Worm (Caenorhabditis elegans) whole organism, L4 larva: ENCODE results near the gene oac-2.

Experiments used
- F49E8.2 ChIP-seq: sonication (generic microtip); optimal IDR thresholded peaks from 2 replicates; lab custom pipeline; 2016; ENCODE audit warnings: missing compliant biosample characterization, mild to moderate bottlenecking, missing genetic modification characterization, borderline replicate concordance
- ama-1 ChIP-seq: fragments of 150-350 bp; optimal IDR thresholded peaks from 2 replicates; lab custom pipeline; 2014; ENCODE audit warnings: inconsistent platforms, mixed read lengths
- attf-4 ChIP-seq: sonication (generic microtip); optimal IDR thresholded peaks from 3 replicates; lab custom pipeline; 2017; ENCODE audit warnings: missing biosample characterization, missing genetic modification characterization
- ces-1 ChIP-seq: fragments of 150-350 bp; sonication (generic microtip); optimal IDR thresholded peaks from 4 replicates; lab custom pipeline; 2014; ENCODE audit warnings: missing biosample characterization, missing genetic modification reagents, missing genetic modification characterization
- dmd-6 ChIP-seq: fragments of 200-800 bp; sonication (Bioruptor generic); IDR thresholded peaks from 2 replicates; pipeline ENCODE4 v1.3.6; 2022; ENCODE audit warnings: missing genetic modification reagents, missing genetic modification characterization, missing compliant biosample characterization
- fos-1 ChIP-seq: fragments of 150-350 bp; optimal IDR thresholded peaks from 2 replicates; lab custom pipeline; 2014; ENCODE audit warnings: missing biosample characterization, missing genetic modification characterization
- mdl-1 ChIP-seq, 2 experiments: fragments of 150-350 bp in 1 of 2; sonication (generic microtip) in 1 of 2; optimal IDR thresholded peaks; 2 replicates each; lab custom pipeline; 2014 to 2017; ENCODE audit warnings: missing biosample characterization in 2 of 2, missing genetic modification characterization in 2 of 2
- mxl-2 ChIP-seq: fragments of 200-800 bp; sonication (Bioruptor generic); conservative IDR thresholded peaks from 2 replicates; pipeline ENCODE4 v1.3.6; 2022; ENCODE audit warnings: missing genetic modification reagents, missing genetic modification characterization, missing compliant biosample characterization
- nhr-28 ChIP-seq: fragments of 150-350 bp; optimal IDR thresholded peaks from 2 replicates; lab custom pipeline; 2014; ENCODE audit warnings: missing biosample characterization, missing genetic modification characterization
- nhr-76 ChIP-seq: fragments of 150-350 bp; optimal IDR thresholded peaks from 2 replicates; lab custom pipeline; 2014; ENCODE audit warnings: missing biosample characterization, missing genetic modification characterization
- pha-4 ChIP-seq, 2 experiments: fragments of 150-350 bp in 1 of 2; fragments of 200-800 bp in 1 of 2; sonication (Bioruptor generic) in 1 of 2; IDR thresholded peaks in 1 of 2; optimal IDR thresholded peaks in 1 of 2; 2 replicates each; pipeline versions ENCODE4 v1.3.6 to Lab custom; 2014 to 2022; ENCODE audit warnings: missing genetic modification characterization in 2 of 2, missing genetic modification reagents in 2 of 2, missing biosample characterization in 1 of 2, missing compliant biosample characterization in 1 of 2
- saeg-2 ChIP-seq: fragments of 200-800 bp; sonication (Bioruptor generic); IDR thresholded peaks from 2 replicates; pipeline ENCODE4 v1.3.6; 2022; ENCODE audit warnings: missing genetic modification reagents, missing genetic modification characterization, missing compliant biosample characterization
- spr-3 ChIP-seq: fragments of 200-800 bp; sonication (Bioruptor generic); optimal IDR thresholded peaks from 2 replicates; lab custom pipeline; 2018; ENCODE audit warnings: mild to moderate bottlenecking, missing genetic modification characterization, missing compliant biosample characterization
- unc-130 ChIP-seq: sonication (generic microtip); optimal IDR thresholded peaks from 2 replicates; lab custom pipeline; 2016; ENCODE audit warnings: missing genetic modification reagents, missing genetic modification characterization, missing compliant biosample characterization

ce11 chrV:3482550-3483002 is 7.7 kb upstream of the oac-2 start, which contains the start of gene lys-7:
- TF ChIP-seq F49E8.2 (tag; lab: Kevin White, UChicago): no peak
- no peak for TF ChIP-seq ces-1 (GFP tag; lab: Kevin White, UChicago)
- TF ChIP-seq attf-4 (tag; lab: Kevin White, UChicago): no peak
- TF ChIP-seq fos-1 (tag; lab: Kevin White, UChicago): no peak
- no peak for TF ChIP-seq unc-130 (GFP tag; lab: Kevin White, UChicago)
- TF ChIP-seq nhr-28 (tag; lab: Kevin White, UChicago): no peak
- TF ChIP-seq saeg-2 (GFP tag; lab: Robert Waterston, UW): no peak
- TF ChIP-seq dmd-6 (GFP tag; lab: Robert Waterston, UW): no peak
- no peak for TF ChIP-seq mxl-2 (GFP tag; lab: Robert Waterston, UW)
- TF ChIP-seq nhr-76: no peak
- TF ChIP-seq pha-4 (GFP tag; IDR thresholded peaks at IDR 0.05; lab: Robert Waterston, UW): no peak
- no peak for TF ChIP-seq pha-4 (tag; optimal IDR thresholded peaks at IDR 0.05; lab: Kevin White, UChicago)
- TF ChIP-seq spr-3: no peak
- no peak for TF ChIP-seq ama-1 (lab: Kevin White, UChicago)
- TF ChIP-seq mdl-1 (tag; optimal IDR thresholded peaks at IDR 0.05; lab: Kevin White, UChicago): no peak
